Fruit fly (Drosophila melanogaster): Measurements from ENCODE around the gene CG4842.

Gene CG4842

dm6 chr3L:16327776-16328175, 40.4 kb upstream of the CG4842 start, which contains the start of gene CG13038:
Gene CG13038 (minus strand): TSS chr3L:16327893.
- TF ChIP-seq CG2129 (GFP tag; IDR thresholded peaks at IDR 0.05; ENCODE audit: partially characterized antibody) (no peak), CG14441 (GFP tag; IDR thresholded peaks at IDR 0.05) (peak; percentile 57), bowl (GFP tag; IDR thresholded peaks at IDR 0.05) (0 out of 2 replicates have a peak, but pooled peaks have one; percentile 10), Dref (GFP tag; IDR thresholded peaks at IDR 0.05) (0 out of 2 replicates have a peak, but pooled peaks have one; percentile 13), CG4360 (GFP tag; IDR thresholded peaks at IDR 0.05) (no peak), CG5245 (GFP tag; optimal IDR thresholded peaks at IDR 0.05) (no peak), slou (GFP tag; optimal IDR thresholded peaks at IDR 0.05) (no peak), Mrtf (GFP tag; IDR thresholded peaks at IDR 0.05) (0 out of 3 replicates have a peak, but pooled peaks have one; percentile 29), CG33557 (GFP tag; optimal IDR thresholded peaks at IDR 0.05) (no peak), CG12659 (GFP tag; optimal IDR thresholded peaks at IDR 0.05) (no peak), pan (optimal IDR thresholded peaks at IDR 0.05) (no peak), pan (GFP tag; optimal IDR thresholded peaks at IDR 0.05 in 1 of 2, IDR thresholded peaks at IDR 0.05 in 1 of 2) (peak in 1 of 2 experiments; percentile 9), CG6175 (GFP tag; IDR thresholded peaks at IDR 0.05) (0 out of 3 replicates have a peak, but pooled peaks have one; percentile 23), Stat92E (GFP tag; optimal IDR thresholded peaks at IDR 0.05) (no peak), Dfd (GFP tag; optimal IDR thresholded peaks at IDR 0.05) (no peak), NC2α (GFP tag; optimal IDR thresholded peaks at IDR 0.05) (no peak), abd-A (tag; optimal IDR thresholded peaks at IDR 0.05) (no peak), fd102C (GFP tag; optimal IDR thresholded peaks at IDR 0.05) (no peak), sisA (GFP tag; IDR thresholded peaks at IDR 0.05) (no peak), kni (GFP tag; optimal IDR thresholded peaks at IDR 0.05) (no peak), D (optimal IDR thresholded peaks at IDR 0.05) (no peak), D (GFP tag; optimal IDR thresholded peaks at IDR 0.05) (no peak), lmd (GFP tag; IDR thresholded peaks at IDR 0.05) (peak; percentile 13; the same call in 1 of the 2 replicates), CG32532 (GFP tag; IDR thresholded peaks at IDR 0.05) (peak; percentile 48), CG30431 (GFP tag; optimal IDR thresholded peaks at IDR 0.05) (no peak), usp (GFP tag; optimal IDR thresholded peaks at IDR 0.05) (no peak), CG9797 (GFP tag; optimal IDR thresholded peaks at IDR 0.05) (no peak), CG17802 (tag; optimal IDR thresholded peaks at IDR 0.05) (no peak), Ets65A (GFP tag) (peak; percentile 75), Med (GFP tag) (peak; percentile 34), Rfx (GFP tag; IDR thresholded peaks at IDR 0.05) (peak; percentile 48; the same call in 1 of the 2 replicates), sens-2 (GFP tag; IDR thresholded peaks at IDR 0.05) (no peak), nerfin-2 (GFP tag; IDR thresholded peaks at IDR 0.05; ENCODE audit: partially characterized antibody) (no peak), maf-S (GFP tag; optimal IDR thresholded peaks at IDR 0.05) (no peak), CG9609 (GFP tag; optimal IDR thresholded peaks at IDR 0.05) (no peak), CG13424 (tag; optimal IDR thresholded peaks at IDR 0.05) (no peak), ci (GFP tag; IDR thresholded peaks at IDR 0.05) (0 out of 3 replicates have a peak, but pooled peaks have one; percentile 19), ase (GFP tag; IDR thresholded peaks at IDR 0.05) (0 out of 3 replicates have a peak, but pooled peaks have one; percentile 18), CG11085 (GFP tag; IDR thresholded peaks at IDR 0.05) (0 out of 2 replicates have a peak, but pooled peaks have one; percentile 35), kay (GFP tag; optimal IDR thresholded peaks at IDR 0.05) (no peak), tgo (GFP tag; IDR thresholded peaks at IDR 0.05) (no peak), unpg (GFP tag; optimal IDR thresholded peaks at IDR 0.05) (no peak), CG10321 (GFP tag; IDR thresholded peaks at IDR 0.05) (no peak), Dbx (GFP tag; IDR thresholded peaks at IDR 0.05) (no peak), ems (GFP tag; optimal IDR thresholded peaks at IDR 0.05) (no peak), CG6765 (GFP tag; optimal IDR thresholded peaks at IDR 0.05) (no peak), GATAe (GFP tag; conservative IDR thresholded peaks at IDR 0.05) (no peak), Asciz (GFP tag; optimal IDR thresholded peaks at IDR 0.05) (no peak), crp (GFP tag; optimal IDR thresholded peaks at IDR 0.05) (no peak), CG11456 (GFP tag; IDR thresholded peaks at IDR 0.05) (0 out of 3 replicates have a peak, but pooled peaks have one; percentile 24), Kr (GFP tag; optimal IDR thresholded peaks at IDR 0.05) (no peak), sqz (GFP tag; optimal IDR thresholded peaks at IDR 0.05) (peak; percentile 6)

All from whole organism, embryonic.